Worm (Caenorhabditis elegans): Measurements from ENCODE around the gene M199.9.
"Not testable (repeated sequence)": the region's sequence is repeated elsewhere in the genome, so short reads cannot be mapped to it uniquely, and the experiment has no call there.

Gene M199.9

DNA sequence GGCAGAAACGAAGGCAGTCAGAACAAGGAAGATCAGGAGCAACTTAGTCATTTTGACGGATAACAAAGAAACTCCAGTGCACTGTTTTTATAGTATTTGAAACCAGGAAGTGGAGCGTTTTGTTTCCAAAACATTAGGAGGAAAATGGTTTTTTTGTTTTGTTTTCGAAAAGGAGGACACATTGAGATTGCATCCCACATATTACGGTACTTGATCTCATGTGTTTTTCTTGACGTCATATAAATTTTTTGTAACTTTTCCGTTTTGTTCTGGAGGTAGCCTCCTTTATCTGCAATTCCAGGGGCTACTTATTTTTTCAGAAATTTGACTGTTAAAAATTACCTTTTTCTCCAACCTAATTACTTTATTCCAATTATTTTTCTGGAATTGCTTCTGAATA is at the start of gene M199.9:
TSS of gene M199.9 (minus strand) at position 101 of the 400 bp plus-strand sequence.
- TF ChIP-seq tbx-9 (tag; optimal IDR thresholded peaks at IDR 0.05; ENCODE audit: borderline replicate concordance) (no peak), aptf-2 (GFP tag; conservative IDR thresholded peaks at IDR 0.05) (no peak), nfya-1 (tag; optimal IDR thresholded peaks at IDR 0.05; ENCODE audit: borderline replicate concordance, insufficient read depth) (no peak), tbp1 (GFP tag; optimal IDR thresholded peaks at IDR 0.05) (no peak), efl-1 (GFP tag; optimal IDR thresholded peaks at IDR 0.05) (no peak), aptf-3 (GFP tag; IDR thresholded peaks at IDR 0.05) (no peak), ceh-100 (GFP tag; IDR thresholded peaks at IDR 0.05) (no peak), nfya-2 (GFP tag; IDR thresholded peaks at IDR 0.05) (no peak), cebp-1 (GFP tag; IDR thresholded peaks at IDR 0.05) (no peak), cebp-1 (tag; optimal IDR thresholded peaks at IDR 0.05) (no peak), C17E4.6 (GFP tag; IDR thresholded peaks at IDR 0.05) (no peak), pha-4 (tag; optimal IDR thresholded peaks at IDR 0.05) (no peak), F49E8.2 (tag; optimal IDR thresholded peaks at IDR 0.05; ENCODE audit: insufficient read depth) (no peak), F55B11.4 (tag; optimal IDR thresholded peaks at IDR 0.05; ENCODE audit: borderline replicate concordance, insufficient read depth) (no peak), B0336.3 (GFP tag; IDR thresholded peaks at IDR 0.05) (no peak), lir-1 (GFP tag; conservative IDR thresholded peaks at IDR 0.05) (no peak), Y53F4B.3 (GFP tag; IDR thresholded peaks at IDR 0.05) (no peak), nhr-179 (tag; optimal IDR thresholded peaks at IDR 0.05) (no peak), mxl-1 (tag; optimal IDR thresholded peaks at IDR 0.05) (no peak)

ce11 chrIV:15175487-15176128 is 48.0 kb upstream of the M199.9 start, which contains the start of gene Y40H7A.4:
TSS of gene Y40H7A.4 (minus strand) at chrIV:15175537.
- TF ChIP-seq attf-6 (GFP tag; IDR thresholded peaks at IDR 0.05) = peak; percentile 69; the same call in 1 of the 2 replicates
- no peak for TF ChIP-seq ztf-25 (GFP tag; IDR thresholded peaks at IDR 0.05)
- no peak for TF ChIP-seq nhr-179 (tag; optimal IDR thresholded peaks at IDR 0.05)
- TF ChIP-seq snpc-4 (GFP tag; optimal IDR thresholded peaks at IDR 0.05) = no peak
- TF ChIP-seq snpc-4 (tag; optimal IDR thresholded peaks at IDR 0.05) = peak in 2 of 4 experiments; percentile 27 to 32

- TF ChIP-seq attf-6 (GFP tag; IDR thresholded peaks at IDR 0.05) = peak; percentile 97
- TF ChIP-seq hsf-1 (GFP tag; IDR thresholded peaks at IDR 0.05) = peak; percentile 47; the same call in 1 of the 2 replicates
- TF ChIP-seq tbp1 (GFP tag; optimal IDR thresholded peaks at IDR 0.05) = peak; percentile 84
- TF ChIP-seq snpc-4 (GFP tag; optimal IDR thresholded peaks at IDR 0.05) = not testable (repeated sequence)
- TF ChIP-seq snpc-4 (tag; optimal IDR thresholded peaks at IDR 0.05) = peak in 2 of 4 experiments; percentile 31 to 90
- peak; percentile 47; the same call in 1 of the 2 replicates for TF ChIP-seq D2030.7 (GFP tag; IDR thresholded peaks at IDR 0.05)
- TF ChIP-seq rcor-1 (GFP tag; IDR thresholded peaks at IDR 0.05) = peak; percentile 38; the same call in 1 of the 2 replicates
- peak; percentile 57 for TF ChIP-seq B0261.1 (tag; optimal IDR thresholded peaks at IDR 0.05)
- peak; percentile 29 for TF ChIP-seq rpc-1 (optimal IDR thresholded peaks at IDR 0.05)
- TF ChIP-seq rpc-1 (tag; optimal IDR thresholded peaks at IDR 0.05) = peak; percentile 62
These were observed 42.6 kb upstream of the M199.9 start for ce11 chrIV:15170199-15170598.

DNA sequence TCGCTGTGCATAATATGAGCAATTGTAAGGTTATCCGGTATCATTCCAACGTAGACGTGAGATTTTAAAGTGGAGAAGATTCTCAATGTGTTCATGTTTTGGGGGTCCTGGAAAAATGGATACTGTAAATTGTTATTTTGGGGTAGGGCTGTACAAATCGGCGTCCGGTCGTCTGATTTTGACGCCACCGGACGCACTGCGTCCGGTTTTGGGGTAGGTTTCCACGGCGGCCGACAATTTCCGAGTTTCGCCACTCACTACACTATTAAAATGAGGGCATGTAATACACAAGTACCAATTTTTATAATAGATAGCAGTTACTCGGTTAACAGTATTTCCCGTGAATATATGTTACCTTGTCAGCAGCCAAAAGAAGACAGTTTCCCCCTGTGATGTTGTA is 40.8 kb upstream of the M199.9 start:
- TF ChIP-seq D2030.7 (GFP tag; IDR thresholded peaks at IDR 0.05) = peak; percentile 35; the same call in 1 of the 2 replicates
- peak; percentile 37 for TF ChIP-seq snpc-1.3 (tag; optimal IDR thresholded peaks at IDR 0.05; ENCODE audit: insufficient read depth)
- no peak for TF ChIP-seq cebp-1 (GFP tag; IDR thresholded peaks at IDR 0.05)
- no peak for TF ChIP-seq cebp-1 (tag; optimal IDR thresholded peaks at IDR 0.05)
- TF ChIP-seq ztf-22 (GFP tag; optimal IDR thresholded peaks at IDR 0.05) = no peak
- no peak for TF ChIP-seq rpc-1 (optimal IDR thresholded peaks at IDR 0.05)
- TF ChIP-seq rpc-1 (tag; optimal IDR thresholded peaks at IDR 0.05) = no peak
- no peak for TF ChIP-seq nfya-1 (tag; optimal IDR thresholded peaks at IDR 0.05; ENCODE audit: borderline replicate concordance, insufficient read depth)
- TF ChIP-seq bed-2 (GFP tag; IDR thresholded peaks at IDR 0.05) = no peak
- TF ChIP-seq snpc-4 (GFP tag; optimal IDR thresholded peaks at IDR 0.05) = peak; percentile 89
- TF ChIP-seq snpc-4 (tag; optimal IDR thresholded peaks at IDR 0.05) = peak; percentile 83 to 95 (median 92)
- no peak for TF ChIP-seq hlh-26 (GFP tag; conservative IDR thresholded peaks at IDR 0.05)
- no peak for TF ChIP-seq ceh-91 (GFP tag; IDR thresholded peaks at IDR 0.05)
- peak; percentile 42 for TF ChIP-seq tbp1 (GFP tag; optimal IDR thresholded peaks at IDR 0.05)
- TF ChIP-seq madf-10 (tag; optimal IDR thresholded peaks at IDR 0.05) = no peak
- TF ChIP-seq snpc-1.1 (tag; optimal IDR thresholded peaks at IDR 0.05; ENCODE audit: insufficient read depth) = peak; percentile 85
- TF ChIP-seq F39B2.1 (GFP tag; IDR thresholded peaks at IDR 0.05) = no peak
- TF ChIP-seq attf-6 (GFP tag; IDR thresholded peaks at IDR 0.05) = peak; percentile 98

Measured in whole organism, young adult.